Worm (Caenorhabditis elegans) whole organism, mixed stage, embryonic: ENCODE results near the gene elt-1.
"Not testable (repeated sequence)": the region's sequence is repeated elsewhere in the genome, so short reads cannot be mapped to it uniquely, and the experiment has no call there.

Experiments
- M03D4.4 ChIP-seq: sonication (generic microtip); optimal IDR thresholded peaks from 2 replicates; lab custom pipeline; 2017; ENCODE audit warnings: mild to moderate bottlenecking, missing genetic modification characterization, missing compliant biosample characterization
- bed-3 ChIP-seq: fragments of 200-800 bp; sonication (Bioruptor generic); optimal IDR thresholded peaks from 3 replicates; lab custom pipeline; 2018; ENCODE audit warnings: mild to moderate bottlenecking, missing genetic modification characterization, moderate library complexity, missing compliant biosample characterization
- blmp-1 ChIP-seq: fragments of 150-350 bp; optimal IDR thresholded peaks from 2 replicates; lab custom pipeline; 2014; ENCODE audit warnings: missing biosample characterization, missing genetic modification characterization
- ceh-39 ChIP-seq: fragments of 150-350 bp; optimal IDR thresholded peaks from 2 replicates; lab custom pipeline; 2014; ENCODE audit warnings: missing biosample characterization, missing genetic modification characterization
- ceh-43 ChIP-seq: fragments of 200-800 bp; sonication (Bioruptor generic); optimal IDR thresholded peaks from 2 replicates; lab custom pipeline; 2018; ENCODE audit warnings: mild to moderate bottlenecking, missing genetic modification characterization, moderate library complexity, missing compliant biosample characterization
- ceh-83 ChIP-seq: fragments of 200-800 bp; sonication (Bioruptor generic); optimal IDR thresholded peaks from 2 replicates; lab custom pipeline; 2018; ENCODE audit warnings: mild to moderate bottlenecking, missing genetic modification characterization, missing compliant biosample characterization
- ces-1 ChIP-seq: fragments of 150-350 bp; optimal IDR thresholded peaks from 2 replicates; lab custom pipeline; 2014; ENCODE audit warnings: missing biosample characterization, missing genetic modification reagents, missing genetic modification characterization
- cnd-1 ChIP-seq: fragments of 200-800 bp; sonication (Bioruptor generic); optimal IDR thresholded peaks from 2 replicates; lab custom pipeline; 2018; ENCODE audit warnings: mild to moderate bottlenecking, missing genetic modification characterization, missing compliant biosample characterization
- elt-1 ChIP-seq: sonication (generic microtip); optimal IDR thresholded peaks from 2 replicates; lab custom pipeline; 2017; ENCODE audit warnings: missing genetic modification characterization, mild to moderate bottlenecking, missing compliant biosample characterization, antibody characterized with exemption, moderate library complexity, borderline replicate concordance; ENCODE audit not compliant: insufficient read depth
- elt-3 ChIP-seq: fragments of 150-350 bp; optimal IDR thresholded peaks from 2 replicates; lab custom pipeline; 2014; ENCODE audit warnings: missing biosample characterization, missing genetic modification characterization
- ham-2 ChIP-seq: fragments of 200-800 bp; sonication (Bioruptor generic); optimal IDR thresholded peaks from 2 replicates; lab custom pipeline; 2018; ENCODE audit warnings: mild to moderate bottlenecking, missing genetic modification characterization, missing compliant biosample characterization
- lin-13 ChIP-seq: fragments of 150-350 bp; optimal IDR thresholded peaks from 2 replicates; lab custom pipeline; 2014; ENCODE audit warnings: missing biosample characterization, missing genetic modification characterization
- lin-32 ChIP-seq: fragments of 200-800 bp; sonication (Bioruptor generic); optimal IDR thresholded peaks from 2 replicates; lab custom pipeline; 2018; ENCODE audit warnings: mild to moderate bottlenecking, missing genetic modification characterization, missing compliant biosample characterization
- lsy-2 ChIP-seq: fragments of 150-350 bp; optimal IDR thresholded peaks from 2 replicates; lab custom pipeline; 2014; ENCODE audit warnings: missing biosample characterization, missing genetic modification characterization
- mab-5 ChIP-seq: fragments of 150-350 bp; optimal IDR thresholded peaks from 2 replicates; lab custom pipeline; 2014; ENCODE audit warnings: missing biosample characterization, missing genetic modification characterization
- mep-1 ChIP-seq: fragments of 150-350 bp; optimal IDR thresholded peaks from 2 replicates; lab custom pipeline; 2017; ENCODE audit warnings: missing biosample characterization, missing genetic modification reagents, missing genetic modification characterization, inconsistent platforms
- mls-2 ChIP-seq: sonication (generic microtip); optimal IDR thresholded peaks from 2 replicates; lab custom pipeline; 2016; ENCODE audit warnings: mild to moderate bottlenecking, missing genetic modification characterization, moderate library complexity, missing compliant biosample characterization
- nhr-12 ChIP-seq: fragments of 150-350 bp; optimal IDR thresholded peaks from 2 replicates; lab custom pipeline; 2014; ENCODE audit warnings: missing biosample characterization, missing genetic modification characterization
- nhr-2 ChIP-seq: fragments of 150-350 bp; optimal IDR thresholded peaks from 2 replicates; lab custom pipeline; 2014; ENCODE audit warnings: missing biosample characterization, missing genetic modification characterization
- nhr-237 ChIP-seq: fragments of 150-350 bp; optimal IDR thresholded peaks from 2 replicates; lab custom pipeline; 2014; ENCODE audit warnings: missing biosample characterization, missing genetic modification characterization
- nhr-28 ChIP-seq: fragments of 150-350 bp; optimal IDR thresholded peaks from 2 replicates; lab custom pipeline; 2014; ENCODE audit warnings: missing biosample characterization, missing genetic modification characterization
- nhr-76 ChIP-seq: sonication (generic microtip); optimal IDR thresholded peaks from 2 replicates; lab custom pipeline; 2017; ENCODE audit warnings: missing biosample characterization, missing genetic modification characterization
- pha-4 ChIP-seq: fragments of 150-350 bp; optimal IDR thresholded peaks from 2 replicates; lab custom pipeline; 2018; ENCODE audit warnings: missing biosample characterization, missing genetic modification reagents, missing genetic modification characterization
- sem-2 ChIP-seq: fragments of 200-800 bp; sonication (Bioruptor generic); optimal IDR thresholded peaks from 2 replicates; lab custom pipeline; 2018; ENCODE audit warnings: mild to moderate bottlenecking, missing genetic modification characterization, missing compliant biosample characterization
- snpc-4 ChIP-seq: fragments of 150-350 bp; optimal IDR thresholded peaks from 2 replicates; lab custom pipeline; 2014; ENCODE audit warnings: missing biosample characterization, missing genetic modification characterization
- sptf-1 ChIP-seq: sonication (generic microtip); optimal IDR thresholded peaks from 2 replicates; lab custom pipeline; 2017; ENCODE audit warnings: mild to moderate bottlenecking, missing genetic modification characterization, moderate library complexity, missing compliant biosample characterization
- tbx-8 ChIP-seq: fragments of 200-800 bp; sonication (Bioruptor generic); optimal IDR thresholded peaks from 2 replicates; lab custom pipeline; 2018; ENCODE audit warnings: mild to moderate bottlenecking, missing genetic modification characterization, moderate library complexity, missing compliant biosample characterization
- unc-120 ChIP-seq: sonication (generic microtip); optimal IDR thresholded peaks from 2 replicates; lab custom pipeline; 2017; ENCODE audit warnings: missing genetic modification characterization, missing compliant biosample characterization; ENCODE audit not compliant: poor library complexity, severe bottlenecking
- unc-39 ChIP-seq: fragments of 150-350 bp; optimal IDR thresholded peaks from 2 replicates; lab custom pipeline; 2014; ENCODE audit warnings: missing biosample characterization, missing genetic modification characterization
- zip-8 ChIP-seq: fragments of 150-350 bp; optimal IDR thresholded peaks from 2 replicates; lab custom pipeline; 2014; ENCODE audit warnings: missing biosample characterization, missing genetic modification characterization
- ztf-11 ChIP-seq: fragments of 150-350 bp; optimal IDR thresholded peaks from 2 replicates; lab custom pipeline; 2014; ENCODE audit warnings: missing biosample characterization, missing genetic modification characterization

The elt-1 gene

ce11 chrIV:9592413-9592812 lies 22.4 kb upstream of the elt-1 start, which contains the start of gene pei-1:
pei-1 (minus strand) TSS chrIV:9592513.
- TF ChIP-seq sptf-1 (no peak), unc-120 (tag; lab: Kevin White, UChicago) (no peak), nhr-76 (no peak), mep-1 (tag; lab: Kevin White, UChicago) (no peak), blmp-1 (tag; lab: Kevin White, UChicago) (no peak), sem-2 (GFP tag; lab: Kevin White, UChicago) (no peak), nhr-28 (tag; lab: Kevin White, UChicago) (no peak), nhr-12 (tag; lab: Kevin White, UChicago) (no peak), mls-2 (tag; lab: Kevin White, UChicago) (no peak)

ce11 chrIV:9593456-9593855 lies 21.3 kb upstream of the elt-1 start, which contains the start of gene spp-18:
spp-18 (plus strand) TSS chrIV:9593712.
- TF ChIP-seq nhr-237 (tag; lab: Kevin White, UChicago) (no peak), ztf-11 (tag; lab: Kevin White, UChicago) (no peak), snpc-4 (tag; lab: Kevin White, UChicago) (no peak), lin-13 (tag; lab: Kevin White, UChicago) (no peak), mep-1 (tag; lab: Kevin White, UChicago) (no peak), sem-2 (GFP tag; lab: Kevin White, UChicago) (no peak), zip-8 (tag; lab: Kevin White, UChicago) (no peak), elt-3 (no peak), unc-120 (tag; lab: Kevin White, UChicago) (no peak), M03D4.4 (tag; lab: Kevin White, UChicago) (no peak), ceh-43 (GFP tag; lab: Kevin White, UChicago) (no peak)
- TF ChIP-seq, all 35 proteins: peak for 0

ce11 chrIV:9595779-9596406 lies 18.9 kb upstream of the elt-1 start, which contains the start of the genes F27C8.3 and F27C8.2:
F27C8.3 (minus strand) TSS chrIV:9595879.
F27C8.2 (plus strand) TSS chrIV:9596356.
- not testable (repeated sequence) for TF ChIP-seq nhr-2 (tag; lab: Kevin White, UChicago); ces-1 (GFP tag; lab: Kevin White, UChicago); ceh-83 (GFP tag; lab: Kevin White, UChicago)

- TF ChIP-seq blmp-1 (tag; lab: Kevin White, UChicago) (no peak), nhr-2 (tag; lab: Kevin White, UChicago) (no peak), lin-32 (GFP tag; lab: Kevin White, UChicago) (no peak), mls-2 (tag; lab: Kevin White, UChicago) (no peak), cnd-1 (tag; lab: Kevin White, UChicago) (no peak), nhr-12 (tag; lab: Kevin White, UChicago) (no peak), sptf-1 (no peak), mab-5 (no peak), nhr-237 (tag; lab: Kevin White, UChicago) (no peak), ham-2 (GFP tag; lab: Kevin White, UChicago) (no peak), zip-8 (tag; lab: Kevin White, UChicago) (no peak), elt-3 (no peak), tbx-8 (GFP tag; lab: Kevin White, UChicago) (no peak), elt-1 (tag; lab: Kevin White, UChicago) (no peak), mep-1 (tag; lab: Kevin White, UChicago) (no peak), ceh-39 (no peak), bed-3 (GFP tag; lab: Kevin White, UChicago) (no peak), lsy-2 (tag; lab: Kevin White, UChicago) (no peak)
Measured at ce11 chrIV:9601595-9601994, 13.2 kb upstream of the elt-1 start, which contains the start of gene aat-1. aat-1 (minus strand) TSS chrIV:9601695.

DNA sequence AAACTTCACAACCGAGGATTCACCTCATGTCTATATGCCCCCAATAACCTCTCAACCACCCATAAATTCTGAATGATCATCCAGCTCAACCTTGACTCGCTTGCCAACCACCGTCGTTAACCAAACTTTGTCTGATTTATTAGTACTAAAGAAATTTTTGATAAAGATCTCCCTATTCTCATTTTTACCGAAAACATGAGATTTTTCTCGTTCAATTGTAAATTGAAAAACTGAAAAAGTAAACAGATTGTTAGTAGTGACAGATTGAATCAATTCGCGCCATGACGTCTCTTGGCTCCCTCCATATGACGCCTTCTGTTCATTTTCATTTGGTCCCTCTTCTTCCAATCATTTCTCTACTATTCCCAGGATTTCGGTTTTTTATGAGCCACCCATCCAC lies 6.8 kb upstream of the elt-1 start:
- no peak for TF ChIP-seq zip-8 (tag; lab: Kevin White, UChicago)
- TF ChIP-seq unc-39 (tag; lab: Kevin White, UChicago): no peak
- TF ChIP-seq nhr-76: no peak
- TF ChIP-seq ham-2 (GFP tag; lab: Kevin White, UChicago): no peak
- no peak for TF ChIP-seq pha-4
- TF ChIP-seq mep-1 (tag; lab: Kevin White, UChicago): no peak
- no peak for TF ChIP-seq ces-1 (GFP tag; lab: Kevin White, UChicago)
